Fruit fly (Drosophila melanogaster) whole organism, embryonic: Measurements from ENCODE around the gene beta'COP.
A peak's percentile ranks its signal among the peaks of the same experiment; 100 is the strongest.

Experiments
- Antp ChIP-seq: fragments of 200-800 bp; sonication (Bioruptor generic); optimal IDR thresholded peaks from 3 replicates; lab custom pipeline; 2016; ENCODE audit warnings: missing biosample characterization, missing genetic modification characterization
- Atf-2 ChIP-seq: fragments of 200-800 bp; sonication (Bioruptor generic); optimal IDR thresholded peaks from 2 replicates; lab custom pipeline; 2016; ENCODE audit warnings: missing biosample characterization, missing genetic modification characterization
- Awh ChIP-seq: fragments of 200-800 bp; sonication (Bioruptor generic); IDR thresholded peaks from 2 replicates; pipeline ENCODE4, ENCODE4 v1.3.6; 2022; ENCODE audit warnings: missing biosample characterization, missing genetic modification characterization
- B-H1 ChIP-seq: fragments of 200-800 bp; sonication (Bioruptor generic); IDR thresholded peaks from 3 replicates; pipeline ENCODE4 v1.3.6; 2022; ENCODE audit warnings: missing biosample characterization, missing genetic modification characterization
- BEAF-32 ChIP-seq: fragments of 200-800 bp; sonication (Bioruptor generic); optimal IDR thresholded peaks from 3 replicates; lab custom pipeline; 2017; ENCODE audit warnings: missing biosample characterization, missing genetic modification characterization, mild to moderate bottlenecking, moderate library complexity, missing genetic modification reagents
- C15 ChIP-seq: fragments of 200-800 bp; sonication (Bioruptor generic); IDR thresholded peaks from 3 replicates; pipeline ENCODE4 v1.3.6; 2022; ENCODE audit warnings: missing biosample characterization, missing genetic modification characterization
- CG10209 ChIP-seq: fragments of 200-800 bp; sonication (Bioruptor generic); optimal IDR thresholded peaks from 3 replicates; lab custom pipeline; 2017; ENCODE audit warnings: missing biosample characterization, mild to moderate bottlenecking, missing genetic modification characterization, missing genetic modification reagents
- CG10959 ChIP-seq: fragments of 200-800 bp; sonication (Bioruptor generic); IDR thresholded peaks from 2 replicates; pipeline ENCODE4 v1.3.6; 2022; ENCODE audit warnings: missing biosample characterization, missing genetic modification characterization
- CG11085 ChIP-seq: fragments of 200-800 bp; sonication (Bioruptor generic); IDR thresholded peaks from 2 replicates; pipeline ENCODE4 v1.3.6; 2022; ENCODE audit warnings: missing biosample characterization, missing genetic modification characterization
- CG11504 ChIP-seq: fragments of 200-800 bp; sonication (Bioruptor generic); optimal IDR thresholded peaks from 3 replicates; lab custom pipeline; 2019; ENCODE audit warnings: missing biosample characterization, mild to moderate bottlenecking, missing genetic modification characterization, moderate library complexity
- CG11560 ChIP-seq: fragments of 200-800 bp; sonication (Bioruptor generic); IDR thresholded peaks from 3 replicates; pipeline ENCODE4 v1.3.6; 2022; ENCODE audit warnings: missing biosample characterization, missing genetic modification characterization
- CG12299 ChIP-seq: fragments of 200-800 bp; sonication (Bioruptor generic); optimal IDR thresholded peaks from 2 replicates; lab custom pipeline; 2018; ENCODE audit warnings: missing biosample characterization, mild to moderate bottlenecking, missing genetic modification characterization
- CG13624 ChIP-seq: fragments of 200-800 bp; sonication (Bioruptor generic); optimal IDR thresholded peaks from 2 replicates; lab custom pipeline; 2016; ENCODE audit warnings: missing biosample characterization, missing genetic modification characterization
- CG14014 ChIP-seq: fragments of 200-800 bp; sonication (Bioruptor generic); IDR thresholded peaks from 2 replicates; pipeline ENCODE4 v1.3.6; 2022; ENCODE audit warnings: missing biosample characterization, missing genetic modification characterization
- CG1602 ChIP-seq: fragments of 200-800 bp; sonication (Bioruptor generic); optimal IDR thresholded peaks from 3 replicates; lab custom pipeline; 2016; ENCODE audit warnings: missing biosample characterization, missing genetic modification characterization
- CG17186 ChIP-seq: fragments of 200-800 bp; sonication (Bioruptor generic); optimal IDR thresholded peaks from 3 replicates; lab custom pipeline; 2017; ENCODE audit warnings: missing biosample characterization, missing genetic modification reagents, missing genetic modification characterization
- CG17568 ChIP-seq: fragments of 200-800 bp; sonication (Bioruptor generic); optimal IDR thresholded peaks from 2 replicates; lab custom pipeline; 2018; ENCODE audit warnings: missing biosample characterization, mild to moderate bottlenecking, missing genetic modification characterization, moderate library complexity
- CG18599 ChIP-seq: fragments of 200-800 bp; sonication (Bioruptor generic); optimal IDR thresholded peaks from 3 replicates; lab custom pipeline; 2017; ENCODE audit warnings: missing biosample characterization, missing genetic modification characterization, mild to moderate bottlenecking, moderate library complexity, missing genetic modification reagents
- CG30431 ChIP-seq: fragments of 200-800 bp; sonication (Bioruptor generic); optimal IDR thresholded peaks from 2 replicates; lab custom pipeline; 2017; ENCODE audit warnings: missing biosample characterization, missing genetic modification characterization
- CG5953 ChIP-seq: fragments of 200-800 bp; sonication (Bioruptor generic); IDR thresholded peaks from 2 replicates; pipeline ENCODE4 v1.3.6; 2022; ENCODE audit warnings: missing biosample characterization, missing genetic modification characterization
- CG6683 ChIP-seq: fragments of 200-800 bp; sonication (Bioruptor generic); optimal IDR thresholded peaks from 2 replicates; lab custom pipeline; 2017; ENCODE audit warnings: missing biosample characterization, mild to moderate bottlenecking, missing genetic modification characterization, missing genetic modification reagents
- CG6791 ChIP-seq: fragments of 200-800 bp; sonication (Bioruptor generic); IDR thresholded peaks from 3 replicates; pipeline ENCODE4 v1.3.6; 2022; ENCODE audit warnings: missing biosample characterization, missing genetic modification characterization; ENCODE audit not compliant: partially characterized antibody
- CG7271 ChIP-seq: fragments of 200-800 bp; sonication (Bioruptor generic); optimal IDR thresholded peaks from 2 replicates; lab custom pipeline; 2018; ENCODE audit warnings: missing biosample characterization, mild to moderate bottlenecking, missing genetic modification characterization, moderate library complexity
- CG8359 ChIP-seq: fragments of 200-800 bp; sonication (Bioruptor generic); optimal IDR thresholded peaks from 2 replicates; lab custom pipeline; 2017; ENCODE audit warnings: missing biosample characterization, mild to moderate bottlenecking, missing genetic modification characterization, borderline replicate concordance
- CoRest ChIP-seq: fragments of 200-800 bp; sonication (Bioruptor generic); optimal IDR thresholded peaks from 3 replicates; lab custom pipeline; 2018; ENCODE audit warnings: missing biosample characterization, mild to moderate bottlenecking, missing genetic modification characterization, moderate library complexity
- Dad ChIP-seq: fragments of 200-800 bp; sonication (Bioruptor generic); optimal IDR thresholded peaks from 3 replicates; lab custom pipeline; 2016; ENCODE audit warnings: missing biosample characterization, missing genetic modification characterization
- Eip74EF ChIP-seq, 2 experiments: fragments of 200-800 bp in 1 of 2; fragments of >200 bp in 1 of 2; sonication (Bioruptor generic) in 1 of 2; optimal IDR thresholded peaks; 2 replicates each; lab custom pipeline; 2017 to 2019; ENCODE audit warnings: missing biosample characterization in 2 of 2, missing genetic modification characterization in 2 of 2, mild to moderate bottlenecking in 1 of 2, moderate library complexity in 1 of 2
- HLH3B ChIP-seq: fragments of 200-800 bp; sonication (Bioruptor generic); IDR thresholded peaks from 2 replicates; pipeline ENCODE4 v1.3.6; 2022; ENCODE audit warnings: missing biosample characterization, missing genetic modification characterization
- HLH4C ChIP-seq: fragments of 200-800 bp; sonication (Bioruptor generic); IDR thresholded peaks from 3 replicates; pipeline ENCODE4 v1.3.6; 2022; ENCODE audit warnings: missing biosample characterization, missing genetic modification characterization; ENCODE audit not compliant: partially characterized antibody
- Lpt ChIP-seq: fragments of >200 bp; optimal IDR thresholded peaks from 2 replicates; lab custom pipeline; 2018; ENCODE audit warnings: missing biosample characterization, missing genetic modification characterization
- Mad ChIP-seq: fragments of 200-800 bp; sonication (Bioruptor generic); optimal IDR thresholded peaks from 2 replicates; lab custom pipeline; 2016; ENCODE audit warnings: missing biosample characterization, missing genetic modification characterization
- NC2α ChIP-seq: fragments of 200-800 bp; sonication (Bioruptor generic); optimal IDR thresholded peaks from 2 replicates; lab custom pipeline; 2016; ENCODE audit warnings: missing biosample characterization, missing genetic modification characterization
- Rx ChIP-seq: fragments of 200-800 bp; sonication (Bioruptor generic); IDR thresholded peaks from 2 replicates; pipeline ENCODE4 v1.3.6; 2022; ENCODE audit warnings: missing biosample characterization, missing genetic modification characterization
- Sry-β ChIP-seq: fragments of 200-800 bp; sonication (Bioruptor generic); optimal IDR thresholded peaks from 2 replicates; lab custom pipeline; 2018; ENCODE audit warnings: missing biosample characterization, mild to moderate bottlenecking, missing genetic modification characterization, moderate library complexity
- Ssrp ChIP-seq: fragments of 200-800 bp; sonication (Bioruptor generic); optimal IDR thresholded peaks from 2 replicates; lab custom pipeline; 2018; ENCODE audit warnings: missing biosample characterization, mild to moderate bottlenecking, missing genetic modification characterization, moderate library complexity
- Usf ChIP-seq: fragments of 200-800 bp; sonication (Bioruptor generic); optimal IDR thresholded peaks from 2 replicates; lab custom pipeline; 2017; ENCODE audit warnings: missing genotype, missing biosample characterization, missing genetic modification characterization
- cas ChIP-seq: fragments of 200-800 bp; sonication (Bioruptor generic); IDR thresholded peaks from 2 replicates; pipeline ENCODE4 v1.3.6; 2022; ENCODE audit warnings: missing biosample characterization, missing genetic modification characterization
- crol ChIP-seq: fragments of 200-800 bp; sonication (Bioruptor generic); IDR thresholded peaks from 2 replicates; pipeline ENCODE4 v1.3.6; 2022; ENCODE audit warnings: missing biosample characterization, missing genetic modification characterization
- crp ChIP-seq, 2 experiments: fragments of 200-800 bp; sonication (Bioruptor generic); optimal IDR thresholded peaks; 2 replicates in 1 of 2; 3 replicates in 1 of 2; lab custom pipeline; 2017; ENCODE audit warnings: missing biosample characterization in 2 of 2, missing genetic modification characterization in 2 of 2, mild to moderate bottlenecking in 1 of 2, moderate library complexity in 1 of 2
- dysf ChIP-seq: fragments of 200-800 bp; sonication (Bioruptor generic); IDR thresholded peaks from 3 replicates; pipeline ENCODE4 v1.3.6; 2022; ENCODE audit warnings: missing biosample characterization, missing genetic modification characterization
- esg ChIP-seq: fragments of 200-800 bp; sonication (Bioruptor generic); conservative IDR thresholded peaks from 2 replicates; pipeline ENCODE4 v1.3.6; 2022; ENCODE audit warnings: missing biosample characterization, missing genetic modification characterization
- eve ChIP-seq, 2 experiments: fragments of >200 bp; optimal IDR thresholded peaks; 2 replicates each; lab custom pipeline; 2017; ENCODE audit warnings: missing biosample characterization in 2 of 2, missing genetic modification characterization in 2 of 2
- lov ChIP-seq, 2 experiments: fragments of 200-800 bp in 1 of 2; fragments of >200 bp in 1 of 2; sonication (Bioruptor generic) in 1 of 2; IDR thresholded peaks in 1 of 2; optimal IDR thresholded peaks in 1 of 2; 2 replicates in 1 of 2; 3 replicates in 1 of 2; pipeline versions ENCODE4 v1.3.6 to Lab custom; 2017 to 2022; ENCODE audit warnings: missing biosample characterization in 1 of 2, missing genetic modification characterization in 1 of 2
- mam ChIP-seq: fragments of 200-800 bp; sonication (Bioruptor generic); optimal IDR thresholded peaks from 3 replicates; lab custom pipeline; 2016; ENCODE audit warnings: missing biosample characterization, missing genetic modification characterization
- mirr ChIP-seq: fragments of 200-800 bp; sonication (Bioruptor generic); optimal IDR thresholded peaks from 3 replicates; lab custom pipeline; 2018; ENCODE audit warnings: missing biosample characterization, mild to moderate bottlenecking, missing genetic modification characterization
- nerfin-1 ChIP-seq: fragments of 200-800 bp; sonication (Bioruptor generic); optimal IDR thresholded peaks from 3 replicates; lab custom pipeline; 2019; ENCODE audit warnings: missing biosample characterization, mild to moderate bottlenecking, missing genetic modification characterization, moderate library complexity
- phol ChIP-seq: fragments of 200-800 bp; sonication (Bioruptor generic); optimal IDR thresholded peaks from 3 replicates; lab custom pipeline; 2018; ENCODE audit warnings: missing biosample characterization, mild to moderate bottlenecking, missing genetic modification characterization, moderate library complexity
- wor ChIP-seq: fragments of 200-800 bp; sonication (Bioruptor generic); IDR thresholded peaks from 2 replicates; pipeline ENCODE4 v1.3.6; 2022; ENCODE audit warnings: missing biosample characterization, missing genetic modification characterization
- zf30C ChIP-seq: fragments of 200-800 bp; sonication (Bioruptor generic); optimal IDR thresholded peaks from 3 replicates; lab custom pipeline; 2018; ENCODE audit warnings: missing biosample characterization, mild to moderate bottlenecking, missing genetic modification characterization

beta'COP gene

dm6 chr2L:13366109-13366747 is 12.5 kb upstream of the beta'COP start, which contains the start of the genes Nnp-1 and Grx3 (continued):
- no peak for TF ChIP-seq nerfin-1 (tag; lab: Kevin White, UChicago)
- no peak for TF ChIP-seq Eip74EF (GFP tag; optimal IDR thresholded peaks at IDR 0.05; lab: Kevin White, UChicago)
- no peak for TF ChIP-seq CG10209
- TF ChIP-seq CG10959 (GFP tag; lab: Robert Waterston, UW), result no peak
- peak; percentile 41 for TF ChIP-seq BEAF-32 (GFP tag; lab: Kevin White, UChicago)
- no peak for TF ChIP-seq C15 (GFP tag; lab: Robert Waterston, UW)
- no peak for TF ChIP-seq eve (GFP tag; optimal IDR thresholded peaks at IDR 0.05; lab: Kevin White, UChicago)
- TF ChIP-seq CG30431, result no peak
- TF ChIP-seq HLH3B (GFP tag; lab: Robert Waterston, UW), result no peak
- no peak for TF ChIP-seq wor (GFP tag; lab: Robert Waterston, UW)
- peak; percentile 85 for TF ChIP-seq phol
- no peak for TF ChIP-seq HLH4C (GFP tag; lab: Robert Waterston, UW)
- TF ChIP-seq Ssrp, result peak; percentile 29
- TF ChIP-seq Lpt (GFP tag; lab: Kevin White, UChicago), result no peak
- TF ChIP-seq CG14014 (GFP tag; lab: Robert Waterston, UW), result no peak
- TF ChIP-seq Rx (GFP tag; lab: Robert Waterston, UW), result no peak
- no peak for TF ChIP-seq cas
- no peak for TF ChIP-seq CG5953 (GFP tag; lab: Robert Waterston, UW)
- no peak for TF ChIP-seq lov (optimal IDR thresholded peaks at IDR 0.05; lab: Kevin White, UChicago)
- TF ChIP-seq lov (GFP tag; IDR thresholded peaks at IDR 0.05; lab: Robert Waterston, UW), result no peak
- TF ChIP-seq CG6683 (GFP tag; lab: Kevin White, UChicago), result no peak
- no peak for TF ChIP-seq mirr (GFP tag; lab: Kevin White, UChicago)
- no peak for TF ChIP-seq CG17568 (GFP tag; lab: Kevin White, UChicago)
- no peak for TF ChIP-seq B-H1 (GFP tag; lab: Robert Waterston, UW)
- peak; percentile 13 for TF ChIP-seq CG17186 (GFP tag; lab: Kevin White, UChicago)
- TF ChIP-seq CG11504 (tag; lab: Kevin White, UChicago), result no peak
- no peak for TF ChIP-seq CG8359
- no peak for TF ChIP-seq CG11085
- TF ChIP-seq Awh (GFP tag; lab: Robert Waterston, UW), result no peak
- no peak for TF ChIP-seq CG11560
- peak; percentile 46 for TF ChIP-seq CG12299
- TF ChIP-seq Usf (GFP tag; lab: Kevin White, UChicago), result no peak
- TF ChIP-seq Mad, result peak; percentile 37
- TF ChIP-seq Antp (GFP tag; lab: Kevin White, UChicago), result no peak
- TF ChIP-seq mam (GFP tag; lab: Kevin White, UChicago), result peak; percentile 33
- peak; percentile 92 for TF ChIP-seq Sry-β
- TF ChIP-seq CG13624 (GFP tag; lab: Kevin White, UChicago), result no peak
- no peak for TF ChIP-seq CG6791
- TF ChIP-seq CoRest, result peak; percentile 79
- TF ChIP-seq CG1602 (GFP tag; lab: Kevin White, UChicago), result peak; percentile 22
- no peak for TF ChIP-seq zf30C
- TF ChIP-seq crol, result no peak
- TF ChIP-seq Dad, result no peak
- TF ChIP-seq crp (GFP tag; optimal IDR thresholded peaks at IDR 0.05; lab: Kevin White, UChicago), result peak; percentile 64 to 91
- no peak for TF ChIP-seq NC2α (GFP tag; lab: Kevin White, UChicago)
- TF ChIP-seq CG7271 (tag; lab: Kevin White, UChicago), result no peak
- TF ChIP-seq Atf-2 (GFP tag; lab: Kevin White, UChicago), result no peak
- TF ChIP-seq dysf (GFP tag; lab: Robert Waterston, UW), result peak; percentile 46; the same call in 1 of the 3 replicates
- TF ChIP-seq esg (GFP tag; lab: Robert Waterston, UW), result 0 out of 2 replicates have a peak, but pooled peaks have one; percentile 29
- TF ChIP-seq CG18599 (GFP tag; lab: Kevin White, UChicago), result no peak
